Fruit fly (Drosophila melanogaster) whole organism, wandering third instar larva: ENCODE data around the gene Muc91C.

Source experiments
- CrebA ChIP-seq: fragments of 200-800 bp; sonication (Bioruptor generic); optimal IDR thresholded peaks from 2 replicates; lab custom pipeline; 2016; ENCODE audit warnings: missing biosample characterization, mild to moderate bottlenecking, missing genetic modification characterization, borderline replicate concordance
- Dfd ChIP-seq: fragments of >200 bp; optimal IDR thresholded peaks from 2 replicates; lab custom pipeline; 2017; ENCODE audit warnings: missing biosample characterization, missing genetic modification characterization
- HLH106 ChIP-seq: fragments of 200-800 bp; optimal IDR thresholded peaks from 3 replicates; lab custom pipeline; 2019; ENCODE audit warnings: missing biosample characterization, mild to moderate bottlenecking, missing genetic modification characterization, moderate library complexity
- Hnf4 ChIP-seq: fragments of 200-800 bp; sonication (Bioruptor generic); optimal IDR thresholded peaks from 2 replicates; lab custom pipeline; 2016; ENCODE audit warnings: missing biosample characterization, mild to moderate bottlenecking, missing genetic modification characterization
- Myc ChIP-seq: fragments of >200 bp; optimal IDR thresholded peaks from 2 replicates; lab custom pipeline; 2017
- N ChIP-seq: fragments of >200 bp; optimal IDR thresholded peaks from 2 replicates; lab custom pipeline; 2018; ENCODE audit warnings: missing biosample characterization, missing external identifiers, missing genetic modification characterization
- Vsx2 ChIP-seq: fragments of 200-300, 225-300 bp; sonication (Bioruptor generic); optimal IDR thresholded peaks from 2 replicates; lab custom pipeline; 2018; ENCODE audit warnings: missing biosample characterization, missing genetic modification characterization; ENCODE audit not compliant: partially characterized antibody
- br ChIP-seq: fragments of 200-800 bp; sonication (Bioruptor generic); optimal IDR thresholded peaks from 2 replicates; lab custom pipeline; 2016; ENCODE audit warnings: missing biosample characterization, missing genetic modification characterization
- foxo ChIP-seq, 2 experiments: fragments of 200-800 bp; sonication (Bioruptor generic); optimal IDR thresholded peaks; 2 replicates in 1 of 2; 3 replicates in 1 of 2; lab custom pipeline; 2016 to 2017; ENCODE audit warnings: missing biosample characterization in 2 of 2, missing genetic modification characterization in 2 of 2
- fru ChIP-seq: fragments of 200-800 bp; sonication (Bioruptor generic); optimal IDR thresholded peaks from 3 replicates; lab custom pipeline; 2016; ENCODE audit warnings: missing biosample characterization, mild to moderate bottlenecking, missing genetic modification characterization
- h ChIP-seq: fragments of 200-800 bp; sonication (Bioruptor generic); optimal IDR thresholded peaks from 3 replicates; lab custom pipeline; 2016; ENCODE audit warnings: missing biosample characterization, mild to moderate bottlenecking, missing genetic modification characterization
- lola ChIP-seq: fragments of >200 bp; optimal IDR thresholded peaks from 2 replicates; lab custom pipeline; 2017; ENCODE audit warnings: missing biosample characterization, missing genetic modification characterization
- psq ChIP-seq: fragments of 200-800 bp; sonication (Bioruptor generic); optimal IDR thresholded peaks from 3 replicates; lab custom pipeline; 2017; ENCODE audit warnings: missing biosample characterization, mild to moderate bottlenecking, missing genetic modification characterization, moderate library complexity
- usp ChIP-seq: fragments of >200 bp; optimal IDR thresholded peaks from 2 replicates; lab custom pipeline; 2017; ENCODE audit warnings: missing biosample characterization, missing genetic modification characterization

dm6 chr3R:18665061-18665460 is 27.5 kb downstream of the Muc91C start, which contains the start of gene CG31231:
- TF ChIP-seq N (GFP tag; lab: Kevin White, UChicago): no peak
- TF ChIP-seq Myc (lab: Kevin White, UChicago): no peak
- TF ChIP-seq psq (GFP tag; lab: Kevin White, UChicago): no peak
- TF ChIP-seq Dfd: no peak
- no peak for TF ChIP-seq fru (GFP tag; lab: Kevin White, UChicago)
- no peak for TF ChIP-seq Vsx2 (GFP tag; lab: Kevin White, UChicago)
- TF ChIP-seq usp: no peak
- TF ChIP-seq Hnf4 (GFP tag; lab: Kevin White, UChicago): no peak
- TF ChIP-seq HLH106 (tag; lab: Kevin White, UChicago): no peak
- TF ChIP-seq h (GFP tag; lab: Kevin White, UChicago): no peak
- no peak for TF ChIP-seq lola
- no peak for TF ChIP-seq CrebA (GFP tag; lab: Kevin White, UChicago)
- no peak for TF ChIP-seq br
- TF ChIP-seq foxo (GFP tag; optimal IDR thresholded peaks at IDR 0.05; lab: Kevin White, UChicago): no peak
